Fruit fly (Drosophila melanogaster) whole organism, prepupa: ENCODE results near the gene LManV.

ENCODE experiments used
- Blimp-1 ChIP-seq: fragments of 200-800 bp; sonication (Bioruptor generic); optimal IDR thresholded peaks from 3 replicates; lab custom pipeline; 2017; ENCODE audit warnings: missing biosample characterization, missing genetic modification characterization, mild to moderate bottlenecking, moderate library complexity, missing genetic modification reagents
- CG10631 ChIP-seq: fragments of 200-800 bp; sonication (Bioruptor generic); optimal IDR thresholded peaks from 2 replicates; lab custom pipeline; 2016; ENCODE audit warnings: missing biosample characterization, missing genetic modification characterization
- CG10669 ChIP-seq: fragments of 200-800 bp; sonication (Bioruptor generic); optimal IDR thresholded peaks from 3 replicates; lab custom pipeline; 2018; ENCODE audit warnings: missing biosample characterization, mild to moderate bottlenecking, missing genetic modification characterization, moderate library complexity
- CG11294 ChIP-seq: fragments of 200-800 bp; sonication (Bioruptor generic); IDR thresholded peaks from 2 replicates; pipeline ENCODE4 v1.3.6; 2022; ENCODE audit warnings: missing biosample characterization, missing genetic modification characterization
- CG11762 ChIP-seq: fragments of 200-800 bp; sonication (Bioruptor generic); optimal IDR thresholded peaks from 3 replicates; lab custom pipeline; 2016; ENCODE audit warnings: missing biosample characterization, missing genetic modification characterization; ENCODE audit not compliant: insufficient read depth
- CG11902 ChIP-seq: fragments of 200-800 bp; sonication (Bioruptor generic); optimal IDR thresholded peaks from 3 replicates; lab custom pipeline; 2016; ENCODE audit warnings: missing biosample characterization, missing genetic modification characterization
- CG1621 ChIP-seq: fragments of 200-800 bp; sonication (Bioruptor generic); optimal IDR thresholded peaks from 3 replicates; lab custom pipeline; 2018; ENCODE audit warnings: missing biosample characterization, mild to moderate bottlenecking, missing genetic modification characterization
- CG16779 ChIP-seq: fragments of 200-800 bp; sonication (Bioruptor generic); optimal IDR thresholded peaks from 3 replicates; lab custom pipeline; 2017; ENCODE audit warnings: missing biosample characterization, mild to moderate bottlenecking, missing genetic modification characterization
- CG31627 ChIP-seq: fragments of 200-800 bp; sonication (Bioruptor generic); optimal IDR thresholded peaks from 3 replicates; lab custom pipeline; 2016; ENCODE audit warnings: missing biosample characterization, missing genetic modification characterization
- CG32006 ChIP-seq: fragments of 200-800 bp; sonication (Bioruptor generic); optimal IDR thresholded peaks from 3 replicates; lab custom pipeline; 2017; ENCODE audit warnings: missing biosample characterization, mild to moderate bottlenecking, missing genetic modification characterization
- CG34406 ChIP-seq: fragments of 200-800 bp; sonication (Bioruptor generic); optimal IDR thresholded peaks from 3 replicates; lab custom pipeline; 2016; ENCODE audit warnings: missing biosample characterization, missing genetic modification characterization
- CG3919 ChIP-seq: fragments of 200-800 bp; sonication (Bioruptor generic); optimal IDR thresholded peaks from 3 replicates; lab custom pipeline; 2016; ENCODE audit warnings: missing biosample characterization, missing genetic modification characterization
- CG4318 ChIP-seq: fragments of 200-800 bp; sonication (Bioruptor generic); optimal IDR thresholded peaks from 3 replicates; lab custom pipeline; 2017; ENCODE audit warnings: missing biosample characterization, mild to moderate bottlenecking, missing genetic modification characterization
- CG6163 ChIP-seq: fragments of 200-800 bp; sonication (Bioruptor generic); IDR thresholded peaks from 3 replicates; pipeline ENCODE4 v1.3.6; 2022; ENCODE audit warnings: missing biosample characterization, missing genetic modification characterization
- CG6276 ChIP-seq: fragments of 200-800 bp; sonication (Bioruptor generic); optimal IDR thresholded peaks from 2 replicates; lab custom pipeline; 2017; ENCODE audit warnings: missing biosample characterization, mild to moderate bottlenecking, missing genetic modification characterization
- CG6792 ChIP-seq: fragments of 200-800 bp; sonication (Bioruptor generic); optimal IDR thresholded peaks from 3 replicates; lab custom pipeline; 2016; ENCODE audit warnings: missing biosample characterization, missing genetic modification characterization
- CG6808 ChIP-seq: fragments of 200-800 bp; sonication (Bioruptor generic); optimal IDR thresholded peaks from 3 replicates; lab custom pipeline; 2017; ENCODE audit warnings: missing biosample characterization, missing genetic modification characterization, mild to moderate bottlenecking, moderate library complexity, missing genetic modification reagents
- CG6854 ChIP-seq: fragments of 200-800 bp; sonication (Bioruptor generic); optimal IDR thresholded peaks from 2 replicates; lab custom pipeline; 2017; ENCODE audit warnings: missing biosample characterization, mild to moderate bottlenecking, missing genetic modification characterization
- CG7368 ChIP-seq: fragments of 200-800 bp; sonication (Bioruptor generic); optimal IDR thresholded peaks from 3 replicates; lab custom pipeline; 2016; ENCODE audit warnings: missing biosample characterization, missing genetic modification characterization
- CG8119 ChIP-seq: fragments of 200-800 bp; sonication (Bioruptor generic); IDR thresholded peaks from 3 replicates; pipeline ENCODE4 v1.3.6; 2022; ENCODE audit warnings: missing biosample characterization, missing genetic modification characterization
- CG8632 ChIP-seq: fragments of 200-800 bp; sonication (Bioruptor generic); optimal IDR thresholded peaks from 3 replicates; lab custom pipeline; 2016; ENCODE audit warnings: missing biosample characterization, missing genetic modification characterization
- CG9139 ChIP-seq: fragments of 200-800 bp; sonication (Bioruptor generic); optimal IDR thresholded peaks from 3 replicates; lab custom pipeline; 2017; ENCODE audit warnings: missing biosample characterization, mild to moderate bottlenecking, missing genetic modification characterization
- Eip75B ChIP-seq: fragments of 200-800 bp; sonication (Bioruptor generic); optimal IDR thresholded peaks from 3 replicates; lab custom pipeline; 2016; ENCODE audit warnings: missing biosample characterization, missing genetic modification characterization
- Eip78C ChIP-seq: fragments of 200-800 bp; sonication (Bioruptor generic); peaks from one replicate; lab custom pipeline; 2016; ENCODE audit warnings: missing biosample characterization, missing genetic modification characterization
- Eip93F ChIP-seq: fragments of 200-800 bp; sonication (Bioruptor generic); optimal IDR thresholded peaks from 2 replicates; lab custom pipeline; 2016; ENCODE audit warnings: missing biosample characterization, mild to moderate bottlenecking, missing genetic modification characterization
- Ets21C ChIP-seq: fragments of 200-800 bp; sonication (Bioruptor generic); optimal IDR thresholded peaks from 3 replicates; lab custom pipeline; 2016; ENCODE audit warnings: missing biosample characterization, missing genetic modification characterization
- Ets96B ChIP-seq: fragments of 200-800 bp; optimal IDR thresholded peaks from 2 replicates; lab custom pipeline; 2019; ENCODE audit warnings: missing biosample characterization, mild to moderate bottlenecking, missing genetic modification characterization, moderate library complexity
- Gug ChIP-seq: fragments of 200-800 bp; sonication (Bioruptor generic); IDR thresholded peaks from 2 replicates; pipeline ENCODE4 v1.3.6; 2022; ENCODE audit warnings: missing biosample characterization, missing genetic modification characterization
- Hr38 ChIP-seq: sonication (Bioruptor generic); optimal IDR thresholded peaks from 2 replicates; lab custom pipeline; 2016; ENCODE audit warnings: missing biosample characterization, missing genetic modification characterization
- Hr39 ChIP-seq: fragments of 200-800 bp; sonication (Bioruptor generic); optimal IDR thresholded peaks from 2 replicates; lab custom pipeline; 2016; ENCODE audit warnings: missing biosample characterization, missing genetic modification characterization
- Hr4 ChIP-seq: fragments of 200-800 bp; sonication (Bioruptor generic); optimal IDR thresholded peaks from 3 replicates; lab custom pipeline; 2016; ENCODE audit warnings: missing biosample characterization, missing genetic modification characterization
- Lpt ChIP-seq: fragments of 200-800 bp; sonication (Bioruptor generic); optimal IDR thresholded peaks from 3 replicates; lab custom pipeline; 2016; ENCODE audit warnings: missing biosample characterization, missing genetic modification characterization
- Met ChIP-seq: fragments of 200-800 bp; sonication (Bioruptor generic); optimal IDR thresholded peaks from 3 replicates; lab custom pipeline; 2016; ENCODE audit warnings: missing biosample characterization, missing genetic modification characterization
- OdsH ChIP-seq: fragments of 200-800 bp; sonication (Bioruptor generic); optimal IDR thresholded peaks from 3 replicates; lab custom pipeline; 2016; ENCODE audit warnings: missing biosample characterization, missing genetic modification characterization
- Smox ChIP-seq: fragments of 200-800 bp; sonication (Bioruptor generic); optimal IDR thresholded peaks from 3 replicates; lab custom pipeline; 2016; ENCODE audit warnings: missing biosample characterization, missing genetic modification characterization
- Sox14 ChIP-seq: fragments of 200-800 bp; sonication (Bioruptor generic); optimal IDR thresholded peaks from 3 replicates; lab custom pipeline; 2016; ENCODE audit warnings: missing biosample characterization, missing genetic modification characterization
- Sox15 ChIP-seq: fragments of 200-800 bp; sonication (Bioruptor generic); optimal IDR thresholded peaks from 3 replicates; lab custom pipeline; 2016; ENCODE audit warnings: missing biosample characterization, missing genetic modification characterization
- achi ChIP-seq: fragments of 200-800 bp; sonication (Bioruptor generic); optimal IDR thresholded peaks from 3 replicates; lab custom pipeline; 2016; ENCODE audit warnings: missing biosample characterization, missing genetic modification characterization
- dac ChIP-seq: fragments of 200-800 bp; sonication (Bioruptor generic); optimal IDR thresholded peaks from 2 replicates; lab custom pipeline; 2017; ENCODE audit warnings: missing biosample characterization, mild to moderate bottlenecking, missing genetic modification characterization
- dsx ChIP-seq: fragments of 200-800 bp; optimal IDR thresholded peaks from 3 replicates; lab custom pipeline; 2019; ENCODE audit warnings: missing biosample characterization, mild to moderate bottlenecking, missing genetic modification characterization, moderate library complexity; ENCODE audit not compliant: poor library complexity, severe bottlenecking
- eg ChIP-seq: fragments of 200-800 bp; sonication (Bioruptor generic); IDR thresholded peaks from 3 replicates; pipeline ENCODE4 v1.3.6; 2022; ENCODE audit warnings: missing biosample characterization, missing genetic modification characterization
- esn ChIP-seq: fragments of 200-800 bp; sonication (Bioruptor generic); optimal IDR thresholded peaks from 2 replicates; lab custom pipeline; 2016; ENCODE audit warnings: missing biosample characterization, mild to moderate bottlenecking, missing genetic modification characterization, moderate library complexity
- fd59A ChIP-seq: fragments of 200-800 bp; sonication (Bioruptor generic); optimal IDR thresholded peaks from 2 replicates; lab custom pipeline; 2017; ENCODE audit warnings: missing biosample characterization, mild to moderate bottlenecking, missing genetic modification characterization, missing genetic modification reagents
- fd85E ChIP-seq: fragments of 200-800 bp; sonication (Bioruptor generic); optimal IDR thresholded peaks from 3 replicates; lab custom pipeline; 2016; ENCODE audit warnings: missing biosample characterization, missing genetic modification characterization
- fkh ChIP-seq: fragments of 200-800 bp; sonication (Bioruptor generic); optimal IDR thresholded peaks from 3 replicates; lab custom pipeline; 2017; ENCODE audit warnings: missing biosample characterization, mild to moderate bottlenecking, missing genetic modification characterization, moderate library complexity
- net ChIP-seq: fragments of 200-800 bp; sonication (Bioruptor generic); optimal IDR thresholded peaks from 3 replicates; lab custom pipeline; 2016; ENCODE audit warnings: missing biosample characterization, missing genetic modification characterization
- pdm3 ChIP-seq: fragments of 200-800 bp; sonication (Bioruptor generic); optimal IDR thresholded peaks from 3 replicates; lab custom pipeline; 2016; ENCODE audit warnings: missing biosample characterization, missing genetic modification characterization
- salr ChIP-seq, 2 experiments: fragments of 200-800 bp; sonication (Bioruptor generic); optimal IDR thresholded peaks; 3 replicates each; lab custom pipeline; 2016 to 2018; ENCODE audit warnings: missing biosample characterization in 2 of 2, missing genetic modification characterization in 2 of 2, mild to moderate bottlenecking in 1 of 2
- spab ChIP-seq: fragments of 200-800 bp; sonication (Bioruptor generic); optimal IDR thresholded peaks from 2 replicates; lab custom pipeline; 2017; ENCODE audit warnings: missing biosample characterization, mild to moderate bottlenecking, missing genetic modification characterization, missing genetic modification reagents
- ss ChIP-seq, 2 experiments: fragments of 200-800 bp; sonication (Bioruptor generic); optimal IDR thresholded peaks; 2 replicates in 1 of 2; 3 replicates in 1 of 2; lab custom pipeline; 2017 to 2018; ENCODE audit warnings: mild to moderate bottlenecking in 2 of 2, missing biosample characterization in 2 of 2, missing genetic modification characterization in 2 of 2, moderate library complexity in 1 of 2
- svp ChIP-seq: fragments of 200-800 bp; sonication (Bioruptor generic); peaks from one replicate; lab custom pipeline; 2016; ENCODE audit warnings: missing biosample characterization, missing genetic modification characterization
- topi ChIP-seq: fragments of 200-800 bp; sonication (Bioruptor generic); optimal IDR thresholded peaks from 3 replicates; lab custom pipeline; 2016; ENCODE audit warnings: missing biosample characterization, missing genetic modification characterization
- vri ChIP-seq: fragments of 200-800 bp; sonication (Bioruptor generic); optimal IDR thresholded peaks from 3 replicates; lab custom pipeline; 2016; ENCODE audit warnings: missing biosample characterization, mild to moderate bottlenecking, missing genetic modification characterization

Gene LManV

dm6 chr2L:8738253-8738665 is 37.8 kb downstream of the LManV start:
- no peak for TF ChIP-seq spab (GFP tag; lab: Kevin White, UChicago)
- TF ChIP-seq pdm3, result peak; percentile 33
- TF ChIP-seq salr (GFP tag; optimal IDR thresholded peaks at IDR 0.05; lab: Kevin White, UChicago), result no peak
- TF ChIP-seq Eip93F (GFP tag; lab: Kevin White, UChicago), result peak; percentile 77
- no peak for TF ChIP-seq CG9139
- TF ChIP-seq CG16779 (tag; lab: Kevin White, UChicago), result no peak
- no peak for TF ChIP-seq CG6854
- no peak for TF ChIP-seq Gug (GFP tag; lab: Robert Waterston, UW)
- TF ChIP-seq CG31627 (GFP tag; lab: Kevin White, UChicago), result peak; percentile 29
- TF ChIP-seq CG6276, result no peak
- TF ChIP-seq Blimp-1, result no peak
- TF ChIP-seq net (GFP tag; lab: Kevin White, UChicago), result peak; percentile 31
- TF ChIP-seq fd85E (GFP tag; lab: Kevin White, UChicago), result no peak
- TF ChIP-seq Smox (GFP tag; lab: Kevin White, UChicago), result peak; percentile 39
- no peak for TF ChIP-seq Ets21C (GFP tag; lab: Kevin White, UChicago)
- TF ChIP-seq Lpt (GFP tag; lab: Kevin White, UChicago), result no peak
- no peak for TF ChIP-seq CG1621 (tag; lab: Kevin White, UChicago)
- TF ChIP-seq CG10669 (GFP tag; lab: Kevin White, UChicago), result no peak
- no peak for TF ChIP-seq CG8119
- no peak for TF ChIP-seq Hr38 (GFP tag; lab: Kevin White, UChicago)
- TF ChIP-seq CG3919 (GFP tag; lab: Kevin White, UChicago), result no peak
- TF ChIP-seq CG11762 (GFP tag; lab: Kevin White, UChicago), result peak; percentile 28
- peak; percentile 44 for TF ChIP-seq esn (GFP tag; lab: Kevin White, UChicago)
- TF ChIP-seq achi (GFP tag; lab: Kevin White, UChicago), result no peak
- peak; percentile 22 to 24 for TF ChIP-seq ss (GFP tag; optimal IDR thresholded peaks at IDR 0.05; lab: Kevin White, UChicago)
- TF ChIP-seq dac (GFP tag; lab: Kevin White, UChicago), result no peak
- TF ChIP-seq eg (GFP tag; lab: Robert Waterston, UW), result no peak
- no peak for TF ChIP-seq Met (GFP tag; lab: Kevin White, UChicago)
- peak; percentile 83 for TF ChIP-seq svp (GFP tag; lab: Kevin White, UChicago)
- no peak for TF ChIP-seq dsx (GFP tag; lab: Kevin White, UChicago)
- peak; percentile 14 for TF ChIP-seq topi (GFP tag; lab: Kevin White, UChicago)
- peak; percentile 93 for TF ChIP-seq fkh (GFP tag; lab: Kevin White, UChicago)
- no peak for TF ChIP-seq CG11902 (GFP tag; lab: Kevin White, UChicago)
- no peak for TF ChIP-seq CG6163 (GFP tag; lab: Robert Waterston, UW)
- TF ChIP-seq CG4318 (GFP tag; lab: Kevin White, UChicago), result no peak
- TF ChIP-seq CG7368 (GFP tag; lab: Kevin White, UChicago), result no peak
- no peak for TF ChIP-seq Sox15 (GFP tag; lab: Kevin White, UChicago)
- TF ChIP-seq Ets96B (tag; lab: Kevin White, UChicago), result no peak
- TF ChIP-seq vri, result peak; percentile 86
- no peak for TF ChIP-seq CG10631 (GFP tag; lab: Kevin White, UChicago)
- TF ChIP-seq OdsH, result peak; percentile 4
- TF ChIP-seq CG6808, result no peak
- no peak for TF ChIP-seq CG8632 (GFP tag; lab: Kevin White, UChicago)
- TF ChIP-seq Eip78C (GFP tag; lab: Kevin White, UChicago), result peak; percentile 58
- peak; percentile 28 for TF ChIP-seq Hr39 (GFP tag; lab: Kevin White, UChicago)
- peak; percentile 12 for TF ChIP-seq Sox14 (GFP tag; lab: Kevin White, UChicago)
- no peak for TF ChIP-seq CG11294 (GFP tag; lab: Robert Waterston, UW)
- peak; percentile 10 for TF ChIP-seq CG32006 (GFP tag; lab: Kevin White, UChicago)
- peak; percentile 2 for TF ChIP-seq Eip75B
- peak; percentile 4 for TF ChIP-seq CG6792 (GFP tag; lab: Kevin White, UChicago)
- peak; percentile 3 for TF ChIP-seq Hr4 (GFP tag; lab: Kevin White, UChicago)
- TF ChIP-seq CG34406, result peak; percentile 11
- no peak for TF ChIP-seq fd59A
